Worm (Caenorhabditis elegans): ENCODE results near the gene R13D7.2.

R13D7.2 gene

ce11 chrV:7409599-7409998 is at the start of gene R13D7.2:
Gene R13D7.2 (plus strand): TSS chrV:7409899.
- no peak for TF ChIP-seq lin-15B (tag; optimal IDR thresholded peaks at IDR 0.05)

ce11 chrV:7361673-7362072 is 48.0 kb upstream of the R13D7.2 start, which contains the start of gene cyp-35A1:
Gene cyp-35A1 (minus strand): TSS chrV:7361773.
- no peak for TF ChIP-seq unc-62 (GFP tag; optimal IDR thresholded peaks at IDR 0.05)
- no peak for TF ChIP-seq snpc-4 (tag; optimal IDR thresholded peaks at IDR 0.05)
- TF ChIP-seq nhr-237 (tag; optimal IDR thresholded peaks at IDR 0.05): no peak
- no peak for TF ChIP-seq ztf-11 (tag; optimal IDR thresholded peaks at IDR 0.05)
- TF ChIP-seq nhr-28 (tag; optimal IDR thresholded peaks at IDR 0.05): no peak
- no peak for TF ChIP-seq ZK546.5 (tag; optimal IDR thresholded peaks at IDR 0.05)
- TF ChIP-seq fkh-2 (tag; optimal IDR thresholded peaks at IDR 0.05): no peak
- no peak for TF ChIP-seq nhr-67 (tag; optimal IDR thresholded peaks at IDR 0.05)
- no peak for TF ChIP-seq fos-1 (tag; optimal IDR thresholded peaks at IDR 0.05)
- no peak for TF ChIP-seq tbx-2 (tag; optimal IDR thresholded peaks at IDR 0.05)
- TF ChIP-seq skn-1 (tag; optimal IDR thresholded peaks at IDR 0.05): no peak
- no peak for TF ChIP-seq sea-2 (GFP tag; optimal IDR thresholded peaks at IDR 0.05)

DNA sequence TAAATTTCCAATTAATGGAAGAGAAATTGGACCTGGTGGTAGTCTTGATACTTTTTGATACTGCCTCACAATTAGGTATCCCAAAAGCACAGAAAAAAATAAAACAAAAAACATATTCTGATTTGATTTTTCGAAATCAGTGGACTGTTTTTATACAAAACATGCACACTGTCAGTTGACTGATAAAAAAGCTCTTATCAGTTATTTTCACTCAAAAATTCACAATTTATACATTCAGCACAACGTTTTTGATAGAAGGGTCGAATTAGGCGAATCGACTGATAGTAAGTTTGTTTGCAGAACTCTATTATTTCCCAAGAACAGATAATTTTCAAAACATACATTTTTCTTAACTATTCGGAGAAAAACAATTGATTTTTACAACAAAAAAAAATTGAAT is 45.6 kb upstream of the R13D7.2 start, which contains the start of gene cyp-35A2:
Gene cyp-35A2 (minus strand): TSS at position 124 of the 400 bp plus-strand sequence.
- no peak for TF ChIP-seq nhr-76 (tag; optimal IDR thresholded peaks at IDR 0.05)
- no peak for TF ChIP-seq zag-1 (tag; optimal IDR thresholded peaks at IDR 0.05)
- TF ChIP-seq jun-1 (tag; optimal IDR thresholded peaks at IDR 0.05): no peak
- no peak for TF ChIP-seq pha-4 (tag; optimal IDR thresholded peaks at IDR 0.05)
- TF ChIP-seq egl-27 (tag; optimal IDR thresholded peaks at IDR 0.05): no peak
- no peak for TF ChIP-seq ceh-9 (tag; optimal IDR thresholded peaks at IDR 0.05)
- peak; percentile 79 for TF ChIP-seq pqm-1 (tag; optimal IDR thresholded peaks at IDR 0.05)
- TF ChIP-seq nhr-237 (tag; optimal IDR thresholded peaks at IDR 0.05): no peak
- no peak for TF ChIP-seq daf-12 (tag; optimal IDR thresholded peaks at IDR 0.05)
- no peak for TF ChIP-seq lin-15B (tag; optimal IDR thresholded peaks at IDR 0.05)
- no peak for TF ChIP-seq hmg-11 (tag; optimal IDR thresholded peaks at IDR 0.05)
- no peak for TF ChIP-seq fkh-10 (GFP tag; optimal IDR thresholded peaks at IDR 0.05)
- peak; percentile 86 for TF ChIP-seq elt-2 (tag; optimal IDR thresholded peaks at IDR 0.05)
- TF ChIP-seq ceh-82 (tag; optimal IDR thresholded peaks at IDR 0.05): no peak

ce11 chrV:7364951-7365350 is 44.7 kb upstream of the R13D7.2 start, which contains the start of gene exc-13:
Gene exc-13 (plus strand): TSS chrV:7365251.
- no peak for TF ChIP-seq ZK546.5 (tag; optimal IDR thresholded peaks at IDR 0.05)
- peak; percentile 2 for TF ChIP-seq lin-39 (tag; optimal IDR thresholded peaks at IDR 0.05)

DNA sequence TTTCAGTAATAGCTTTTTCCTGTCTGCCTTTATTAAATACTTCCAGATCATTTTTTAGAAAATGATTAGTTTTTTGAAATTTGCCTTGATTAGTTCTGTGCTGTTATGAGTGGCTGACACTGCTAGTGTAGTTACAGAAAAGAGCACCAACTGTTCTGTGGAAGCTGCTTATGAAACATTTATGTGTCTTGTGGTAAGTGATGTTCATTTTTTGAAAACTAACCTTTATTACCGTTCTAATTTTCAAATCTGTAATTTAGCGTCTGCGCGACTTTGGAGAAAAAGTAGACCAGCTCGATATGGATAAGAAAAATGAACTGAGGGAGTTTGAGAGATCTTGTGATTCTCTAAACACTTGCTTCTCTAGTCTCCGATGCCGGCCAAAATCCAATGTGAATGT is 40.1 kb upstream of the R13D7.2 start, which contains the start of gene srj-14:
Gene srj-14 (plus strand): TSS at position 131 of the 400 bp plus-strand sequence.
- TF ChIP-seq sea-2 (GFP tag; optimal IDR thresholded peaks at IDR 0.05) (no peak), ceh-16 (tag; optimal IDR thresholded peaks at IDR 0.05) (no peak), pha-4 (tag; optimal IDR thresholded peaks at IDR 0.05) (no peak), elt-2 (tag; optimal IDR thresholded peaks at IDR 0.05) (no peak), mml-1 (tag; optimal IDR thresholded peaks at IDR 0.05) (no peak), egl-27 (tag; optimal IDR thresholded peaks at IDR 0.05) (no peak), fos-1 (tag; optimal IDR thresholded peaks at IDR 0.05) (no peak), lsy-12 (tag; optimal IDR thresholded peaks at IDR 0.05) (no peak), egl-5 (tag; optimal IDR thresholded peaks at IDR 0.05) (no peak), nhr-43 (tag; optimal IDR thresholded peaks at IDR 0.05; ENCODE audit: poor library complexity, severe bottlenecking) (no peak), unc-39 (tag; optimal IDR thresholded peaks at IDR 0.05) (no peak), ama-1 (optimal IDR thresholded peaks at IDR 0.05) (no peak), daf-12 (tag; optimal IDR thresholded peaks at IDR 0.05) (no peak), nhr-25 (tag; optimal IDR thresholded peaks at IDR 0.05) (no peak), elt-1 (tag; optimal IDR thresholded peaks at IDR 0.05) (no peak), fkh-2 (tag; optimal IDR thresholded peaks at IDR 0.05) (no peak), tbx-2 (tag; optimal IDR thresholded peaks at IDR 0.05) (no peak), elt-3 (tag; optimal IDR thresholded peaks at IDR 0.05) (no peak)
